Worm (Caenorhabditis elegans) whole organism, L2 larva: ENCODE measurements around the gene allo-1.
"Not testable (repeated sequence)": the region's sequence is repeated elsewhere in the genome, so short reads cannot be mapped to it uniquely, and the experiment has no call there.

Experiments used
- R02D3.7 ChIP-seq: fragments of 150-350 bp; optimal IDR thresholded peaks from 2 replicates; lab custom pipeline; 2014; ENCODE audit warnings: missing biosample characterization, missing genetic modification characterization
- Y55F3AM.14 ChIP-seq: fragments of 200-800 bp; sonication (Bioruptor generic); optimal IDR thresholded peaks from 2 replicates; lab custom pipeline; 2018; ENCODE audit warnings: mild to moderate bottlenecking, missing genetic modification characterization, missing compliant biosample characterization
- ZK546.5 ChIP-seq: sonication (generic microtip); optimal IDR thresholded peaks from 2 replicates; lab custom pipeline; 2017; ENCODE audit warnings: missing biosample characterization, missing genetic modification characterization
- ceh-16 ChIP-seq: fragments of 150-350 bp; optimal IDR thresholded peaks from 2 replicates; lab custom pipeline; 2014; ENCODE audit warnings: missing biosample characterization, missing genetic modification characterization
- egl-27 ChIP-seq: sonication (generic microtip); optimal IDR thresholded peaks from 3 replicates; lab custom pipeline; 2017; ENCODE audit warnings: missing biosample characterization, missing genetic modification reagents, missing genetic modification characterization
- fos-1 ChIP-seq: fragments of 150-350 bp; optimal IDR thresholded peaks from 2 replicates; lab custom pipeline; 2014; ENCODE audit warnings: missing biosample characterization, missing genetic modification characterization
- gmeb-1 ChIP-seq: fragments of 150-350 bp; optimal IDR thresholded peaks from 2 replicates; lab custom pipeline; 2014; ENCODE audit warnings: missing biosample characterization, missing genetic modification characterization
- lin-13 ChIP-seq: fragments of 150-350 bp; optimal IDR thresholded peaks from 2 replicates; lab custom pipeline; 2014; ENCODE audit warnings: missing biosample characterization, missing genetic modification reagents, missing genetic modification characterization
- lsy-2 ChIP-seq, 2 experiments: fragments of 150-350 bp in 1 of 2; sonication (generic microtip) in 1 of 2; optimal IDR thresholded peaks; 2 replicates each; lab custom pipeline; 2014 to 2017; ENCODE audit warnings: missing biosample characterization in 2 of 2, missing genetic modification characterization in 2 of 2
- mbf-1 ChIP-seq: sonication (generic microtip); optimal IDR thresholded peaks from 2 replicates; lab custom pipeline; 2017; ENCODE audit warnings: missing biosample characterization, missing genetic modification characterization
- nhr-10 ChIP-seq: sonication (generic microtip); optimal IDR thresholded peaks from 2 replicates; lab custom pipeline; 2017; ENCODE audit warnings: missing biosample characterization, missing genetic modification characterization
- nhr-12 ChIP-seq: fragments of 150-350 bp; optimal IDR thresholded peaks from 2 replicates; lab custom pipeline; 2014; ENCODE audit warnings: missing biosample characterization, missing genetic modification characterization
- nhr-129 ChIP-seq: fragments of 150-350 bp; optimal IDR thresholded peaks from 2 replicates; lab custom pipeline; 2014; ENCODE audit warnings: missing biosample characterization, missing genetic modification characterization
- peb-1 ChIP-seq: fragments of 150-350 bp; optimal IDR thresholded peaks from 2 replicates; lab custom pipeline; 2014; ENCODE audit warnings: missing biosample characterization, missing genetic modification characterization
- sem-4 ChIP-seq: fragments of 150-350 bp; optimal IDR thresholded peaks from 2 replicates; lab custom pipeline; 2014; ENCODE audit warnings: missing biosample characterization, missing genetic modification reagents, missing genetic modification characterization
- sma-3 ChIP-seq: sonication (generic microtip); optimal IDR thresholded peaks from 2 replicates; lab custom pipeline; 2016; ENCODE audit warnings: missing genetic modification reagents, missing genetic modification characterization, missing compliant biosample characterization
- sma-9 ChIP-seq, 2 experiments: fragments of 150-350 bp in 1 of 2; sonication (generic microtip) in 1 of 2; optimal IDR thresholded peaks; 2 replicates each; lab custom pipeline; 2014 to 2016; ENCODE audit warnings: missing genetic modification characterization in 2 of 2, mild to moderate bottlenecking in 1 of 2, missing biosample characterization in 1 of 2, missing compliant biosample characterization in 1 of 2, missing genetic modification reagents in 1 of 2, moderate library complexity in 1 of 2
- ztf-1 ChIP-seq: fragments of 200-800 bp; sonication (Bioruptor generic); conservative IDR thresholded peaks from 2 replicates; pipeline ENCODE4 v1.3.6; 2022; ENCODE audit warnings: missing genetic modification characterization, missing compliant biosample characterization

Gene allo-1

ce11 chrIV:10664134-10664533 is 32.7 kb downstream of the allo-1 start, which contains the start of gene K08C7.7:
Gene K08C7.7, plus strand, starts transcription at chrIV:10664434.
- TF ChIP-seq Y55F3AM.14 (GFP tag; lab: Kevin White, UChicago) (no peak), ceh-16 (no peak), sma-9 (GFP tag; optimal IDR thresholded peaks at IDR 0.05; lab: Kevin White, UChicago) (no peak), sma-9 (tag; optimal IDR thresholded peaks at IDR 0.05; lab: Kevin White, UChicago) (no peak), sem-4 (tag; lab: Kevin White, UChicago) (no peak), nhr-12 (tag; lab: Kevin White, UChicago) (no peak), mbf-1 (tag; lab: Kevin White, UChicago) (no peak), R02D3.7 (tag; lab: Kevin White, UChicago) (no peak), nhr-10 (tag; lab: Kevin White, UChicago) (no peak), nhr-129 (tag; lab: Kevin White, UChicago) (no peak), lin-13 (GFP tag; lab: Kevin White, UChicago) (no peak), peb-1 (tag; lab: Kevin White, UChicago) (no peak), gmeb-1 (tag; lab: Kevin White, UChicago) (no peak)

- TF ChIP-seq egl-27 (tag; lab: Kevin White, UChicago), result no peak
- no peak for TF ChIP-seq Y55F3AM.14 (GFP tag; lab: Kevin White, UChicago)
- TF ChIP-seq gmeb-1 (tag; lab: Kevin White, UChicago), result peak; percentile 8
- peak; percentile 52 for TF ChIP-seq fos-1 (tag; lab: Kevin White, UChicago)
- no peak for TF ChIP-seq ZK546.5
These were observed 35.1 kb downstream of the allo-1 start, which contains the start of gene fmo-1 for ce11 chrIV:10661760-10662159. Gene fmo-1, plus strand, starts transcription at chrIV:10661857.

ce11 chrIV:10661072-10661471 is 35.8 kb downstream of the allo-1 start:
- no peak for TF ChIP-seq sem-4 (tag; lab: Kevin White, UChicago)
- peak; percentile 62 for TF ChIP-seq fos-1 (tag; lab: Kevin White, UChicago)
- TF ChIP-seq, all 48 proteins: peak for 1

ce11 chrIV:10656770-10657323 is 40.0 kb downstream of the allo-1 start, which contains the start of gene K08C7.1:
Gene K08C7.1, plus strand, starts transcription at chrIV:10656812.
- TF ChIP-seq sma-3 (GFP tag; lab: Kevin White, UChicago) (no peak), fos-1 (tag; lab: Kevin White, UChicago) (peak; percentile 31)

ce11 chrIV:10654047-10654446 is 42.8 kb downstream of the allo-1 start, which contains the start of gene glb-19:
Gene glb-19, minus strand, starts transcription at chrIV:10654147.
- not testable (repeated sequence) for TF ChIP-seq ztf-1 (GFP tag; lab: Robert Waterston, UW); gmeb-1 (tag; lab: Kevin White, UChicago); lsy-2 (tag; optimal IDR thresholded peaks at IDR 0.05; lab: Kevin White, UChicago)
